Fruit fly (Drosophila melanogaster): ENCODE measurements around the gene Sytalpha.

Sytalpha gene

DNA sequence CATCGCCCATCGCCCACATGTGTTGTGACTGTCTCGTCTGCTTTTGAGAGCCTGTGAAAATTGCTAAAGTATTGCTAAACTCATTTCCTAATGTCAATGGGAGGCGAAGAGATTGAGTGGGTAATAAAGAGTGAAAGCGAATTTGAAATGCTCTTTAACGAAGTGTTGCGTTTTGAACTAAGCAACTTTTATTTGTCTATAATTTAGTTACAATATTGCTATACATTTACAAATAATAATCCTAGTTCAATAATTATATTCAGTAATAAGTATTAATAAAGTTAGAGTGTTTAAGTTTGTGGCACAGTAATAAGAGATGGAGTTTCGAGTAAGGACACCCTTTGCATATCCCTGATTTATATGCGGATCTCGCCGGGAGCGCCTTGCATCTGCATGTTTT, 23.4 kb downstream of the Sytalpha start (continued):
- peak; percentile 46 for TF ChIP-seq dmrt99B (tag; optimal IDR thresholded peaks at IDR 0.05)
- no peak for TF ChIP-seq tio (GFP tag; optimal IDR thresholded peaks at IDR 0.05)
- TF ChIP-seq BtbVII (GFP tag; optimal IDR thresholded peaks at IDR 0.05), result no peak
- TF ChIP-seq pb (GFP tag; optimal IDR thresholded peaks at IDR 0.05), result no peak
- peak; percentile 16 for TF ChIP-seq scrt (GFP tag; optimal IDR thresholded peaks at IDR 0.05)
- TF ChIP-seq Hmr (GFP tag; optimal IDR thresholded peaks at IDR 0.05), result peak; percentile 44
- TF ChIP-seq Blimp-1 (GFP tag; optimal IDR thresholded peaks at IDR 0.05), result no peak
- no peak for TF ChIP-seq CG10654 (GFP tag; optimal IDR thresholded peaks at IDR 0.05)
- peak; percentile 20 for TF ChIP-seq CG18599 (GFP tag; optimal IDR thresholded peaks at IDR 0.05)
- no peak for TF ChIP-seq Fer3 (tag; optimal IDR thresholded peaks at IDR 0.05)
- no peak for TF ChIP-seq emc (GFP tag; optimal IDR thresholded peaks at IDR 0.05)
- TF ChIP-seq CG11504 (tag; optimal IDR thresholded peaks at IDR 0.05), result peak; percentile 50
- TF ChIP-seq sens (GFP tag), result no peak
- TF ChIP-seq CG17328 (GFP tag; IDR thresholded peaks at IDR 0.05), result no peak
- no peak for TF ChIP-seq HLHmδ (GFP tag; optimal IDR thresholded peaks at IDR 0.05)
- TF ChIP-seq CHES-1-like (GFP tag; optimal IDR thresholded peaks at IDR 0.05), result no peak
- TF ChIP-seq Xrp1 (GFP tag; IDR thresholded peaks at IDR 0.05), result 0 out of 2 replicates have a peak, but pooled peaks have one; percentile 35
- TF ChIP-seq mld (GFP tag; IDR thresholded peaks at IDR 0.05; ENCODE audit: partially characterized antibody), result no peak
- TF ChIP-seq HmgD (GFP tag; optimal IDR thresholded peaks at IDR 0.05), result no peak
- no peak for TF ChIP-seq mirr (GFP tag; optimal IDR thresholded peaks at IDR 0.05)
- TF ChIP-seq CG2129 (GFP tag; IDR thresholded peaks at IDR 0.05; ENCODE audit: partially characterized antibody), result no peak
- TF ChIP-seq her (GFP tag; optimal IDR thresholded peaks at IDR 0.05), result no peak
- TF ChIP-seq CG15269 (tag; optimal IDR thresholded peaks at IDR 0.05), result peak; percentile 23
- no peak for TF ChIP-seq H15 (GFP tag; IDR thresholded peaks at IDR 0.05)
- no peak for TF ChIP-seq pfk (GFP tag; optimal IDR thresholded peaks at IDR 0.05)
- TF ChIP-seq Oaz (GFP tag; IDR thresholded peaks at IDR 0.05), result no peak
- no peak for TF ChIP-seq CG1602 (GFP tag; optimal IDR thresholded peaks at IDR 0.05)
- TF ChIP-seq CG10979 (tag; optimal IDR thresholded peaks at IDR 0.05), result no peak
- TF ChIP-seq wek (GFP tag; optimal IDR thresholded peaks at IDR 0.05), result no peak
- no peak for TF ChIP-seq dati (GFP tag; IDR thresholded peaks at IDR 0.05)

DNA sequence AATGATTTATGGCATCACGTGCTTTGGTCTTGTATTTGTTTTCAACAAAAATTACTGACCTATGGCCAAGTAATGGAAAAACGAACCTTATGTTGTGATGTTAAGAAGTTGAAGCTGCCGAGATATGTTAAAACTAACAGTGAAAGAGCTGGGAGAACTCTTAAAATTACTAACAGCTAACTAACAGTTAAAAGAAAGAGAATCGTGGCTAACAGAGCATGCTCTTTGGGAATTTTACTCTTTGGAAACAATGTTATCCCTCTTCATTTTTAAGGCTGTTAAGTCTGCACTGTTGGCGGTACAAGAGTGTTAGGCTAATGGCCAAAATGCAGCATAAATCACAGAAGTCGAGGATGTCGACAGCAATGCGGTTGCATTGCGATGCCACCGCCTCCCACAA, 29.1 kb downstream of the Sytalpha start:
- TF ChIP-seq CG3163 (GFP tag; optimal IDR thresholded peaks at IDR 0.05) (peak; percentile 89), Trl (optimal IDR thresholded peaks at IDR 0.05) (peak; percentile 63 to 74), Trl (GFP tag; optimal IDR thresholded peaks at IDR 0.05) (no peak), CG32767 (GFP tag; IDR thresholded peaks at IDR 0.05) (no peak)

dm6 chr2L:17625992-17626391, 33.9 kb downstream of the Sytalpha start, which contains the start of gene CG15147:
TSS of gene CG15147 (minus strand) at chr2L:17626381.
- TF ChIP-seq trh (GFP tag; optimal IDR thresholded peaks at IDR 0.05) (no peak), Ets65A (GFP tag) (peak; percentile 91)

DNA sequence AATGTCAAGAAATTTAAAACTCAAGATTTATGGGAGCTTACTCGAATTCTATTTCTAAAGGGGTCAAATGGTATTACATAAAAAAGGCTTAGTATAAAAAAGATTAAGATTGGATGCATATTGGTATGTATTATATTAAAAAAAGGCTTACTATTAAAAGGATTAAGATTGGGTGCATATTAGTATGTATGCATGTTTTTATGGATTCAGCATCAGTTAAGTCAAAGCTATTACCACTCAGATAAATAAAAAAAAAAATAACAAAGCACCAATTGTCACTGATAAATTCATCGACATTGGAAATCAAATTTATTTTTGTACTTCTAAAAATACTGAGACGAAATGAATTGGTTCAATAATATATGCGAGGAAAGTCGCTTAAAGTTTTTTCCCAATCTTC, 35.5 kb downstream of the Sytalpha start, which contains the start of gene CG43054:
CG43054 (plus strand) TSS at position 301 of the 400 bp plus-strand sequence.
- TF ChIP-seq tll (GFP tag; optimal IDR thresholded peaks at IDR 0.05) (no peak), ab (GFP tag; optimal IDR thresholded peaks at IDR 0.05) (no peak), croc (GFP tag; conservative IDR thresholded peaks at IDR 0.05) (no peak), luna (GFP tag; optimal IDR thresholded peaks at IDR 0.05) (no peak), slbo (GFP tag; IDR thresholded peaks at IDR 0.05) (no peak), Hr3 (GFP tag; optimal IDR thresholded peaks at IDR 0.05) (no peak), CG17361 (GFP tag; IDR thresholded peaks at IDR 0.05) (no peak), fd64A (GFP tag; optimal IDR thresholded peaks at IDR 0.05) (no peak), H2.0 (GFP tag; IDR thresholded peaks at IDR 0.05) (no peak), CG16779 (GFP tag; IDR thresholded peaks at IDR 0.05) (no peak), Sin3A (optimal IDR thresholded peaks at IDR 0.05) (no peak), CG8765 (GFP tag; IDR thresholded peaks at IDR 0.05) (no peak), al (GFP tag; IDR thresholded peaks at IDR 0.05) (no peak)

Measured in whole organism, embryonic.